Fruit fly (Drosophila melanogaster): ENCODE measurements around the gene Taf9.

Taf9 gene

DNA sequence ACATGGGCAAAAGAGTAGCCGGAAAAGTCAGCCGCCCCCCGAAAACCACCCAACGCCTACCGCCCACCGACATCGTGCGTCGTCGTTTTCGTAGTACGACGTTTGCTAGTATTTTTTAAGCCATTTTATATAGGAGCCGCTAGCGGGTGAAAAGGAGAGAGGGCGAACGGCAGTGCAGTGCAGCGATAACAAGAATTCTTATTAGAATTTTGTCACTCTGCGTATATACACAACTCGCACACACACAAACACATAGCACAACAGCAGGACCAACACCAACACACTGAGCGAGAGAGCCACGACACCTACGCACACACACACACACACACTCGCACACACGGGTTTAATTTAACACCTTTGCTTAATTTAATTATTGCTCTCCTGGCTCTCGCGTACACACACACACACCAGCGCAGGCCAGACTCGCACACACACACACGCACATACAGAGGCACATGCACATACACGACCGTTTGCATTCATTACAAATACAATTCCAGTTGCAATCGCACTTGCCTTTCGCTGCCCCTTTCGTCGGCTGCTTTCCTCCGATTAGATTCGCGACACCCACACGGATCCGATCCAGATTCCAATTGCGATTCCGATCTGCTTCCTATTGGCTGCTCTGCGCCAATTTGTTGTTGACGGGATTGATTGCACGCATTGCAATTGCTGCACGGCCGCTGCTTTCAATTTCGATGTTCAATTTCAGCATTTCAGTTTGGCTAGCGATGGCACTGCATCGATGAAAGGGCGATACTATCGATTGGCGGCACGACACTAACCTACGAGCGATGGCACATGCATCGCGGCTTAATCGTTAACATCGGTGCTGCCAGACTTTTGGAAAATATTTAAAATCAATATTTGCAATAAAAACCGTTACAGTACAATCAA is 14.9 kb upstream of the Taf9 start, which contains the start of gene Socs16D (continued):
- TF ChIP-seq CG34422 (GFP tag; IDR thresholded peaks at IDR 0.05) (no peak), HLH3B (GFP tag; IDR thresholded peaks at IDR 0.05) (0 out of 2 replicates have a peak, but pooled peaks have one; percentile 5), CG9609 (GFP tag; optimal IDR thresholded peaks at IDR 0.05) (peak; percentile 19), bcd (GFP tag; optimal IDR thresholded peaks at IDR 0.05) (peak; percentile 50), sisA (GFP tag; IDR thresholded peaks at IDR 0.05) (0 out of 2 replicates have a peak, but pooled peaks have one; percentile 19), Dll (GFP tag; IDR thresholded peaks at IDR 0.05; ENCODE audit: partially characterized antibody) (peak; percentile 93), CG4360 (GFP tag; IDR thresholded peaks at IDR 0.05) (no peak), gcm2 (GFP tag; optimal IDR thresholded peaks at IDR 0.05) (no peak), Atf-2 (GFP tag; optimal IDR thresholded peaks at IDR 0.05) (no peak), CG15601 (tag; optimal IDR thresholded peaks at IDR 0.05) (peak; percentile 100), CG12769 (tag; optimal IDR thresholded peaks at IDR 0.05) (peak; percentile 28), CG2116 (GFP tag; optimal IDR thresholded peaks at IDR 0.05) (peak; percentile 94), kay (GFP tag; optimal IDR thresholded peaks at IDR 0.05) (no peak), Xbp1 (GFP tag; optimal IDR thresholded peaks at IDR 0.05) (peak; percentile 35), danr (GFP tag; IDR thresholded peaks at IDR 0.05) (no peak), D19A (tag; optimal IDR thresholded peaks at IDR 0.05) (no peak), nerfin-1 (tag; optimal IDR thresholded peaks at IDR 0.05) (no peak), CG32532 (GFP tag; IDR thresholded peaks at IDR 0.05) (peak; percentile 45; the same call in 1 of the 2 replicates), CG12155 (GFP tag; optimal IDR thresholded peaks at IDR 0.05) (peak; percentile 36), CG34224 (GFP tag; IDR thresholded peaks at IDR 0.05; ENCODE audit: partially characterized antibody) (peak; percentile 96), Oli (tag; optimal IDR thresholded peaks at IDR 0.05) (no peak), fd64A (GFP tag; optimal IDR thresholded peaks at IDR 0.05) (peak; percentile 18), da (GFP tag; optimal IDR thresholded peaks at IDR 0.05) (no peak), Ptx1 (GFP tag; IDR thresholded peaks at IDR 0.05) (peak; percentile 35; the same call in 1 of the 2 replicates), CG10147 (GFP tag; optimal IDR thresholded peaks at IDR 0.05) (peak; percentile 17), her (GFP tag; optimal IDR thresholded peaks at IDR 0.05) (peak; percentile 43), CG11723 (GFP tag; optimal IDR thresholded peaks at IDR 0.05) (no peak), CG1832 (GFP tag; optimal IDR thresholded peaks at IDR 0.05) (peak; percentile 17), Xrp1 (GFP tag; IDR thresholded peaks at IDR 0.05) (no peak), CG5953 (GFP tag; IDR thresholded peaks at IDR 0.05) (no peak), Jarid2 (GFP tag; optimal IDR thresholded peaks at IDR 0.05) (peak; percentile 34), ab (GFP tag; optimal IDR thresholded peaks at IDR 0.05) (no peak), tgo (GFP tag; IDR thresholded peaks at IDR 0.05) (no peak), gce (GFP tag; IDR thresholded peaks at IDR 0.05) (no peak), Tbp (GFP tag; optimal IDR thresholded peaks at IDR 0.05) (no peak), CrebB (tag; optimal IDR thresholded peaks at IDR 0.05) (no peak), salm (tag; optimal IDR thresholded peaks at IDR 0.05) (no peak), tx (GFP tag; optimal IDR thresholded peaks at IDR 0.05) (no peak), luna (GFP tag; optimal IDR thresholded peaks at IDR 0.05) (peak; percentile 25), oc (tag; optimal IDR thresholded peaks at IDR 0.05) (peak; percentile 53), CG8290 (GFP tag; optimal IDR thresholded peaks at IDR 0.05) (peak; percentile 58), CG8290 (tag; optimal IDR thresholded peaks at IDR 0.05) (peak in 1 of 2 experiments; percentile 75), Rfx (GFP tag; IDR thresholded peaks at IDR 0.05) (peak; percentile 75), Hr51 (GFP tag; optimal IDR thresholded peaks at IDR 0.05) (peak in 1 of 2 experiments; percentile 56), E2f2 (GFP tag; IDR thresholded peaks at IDR 0.05) (peak; percentile 70), prd (optimal IDR thresholded peaks at IDR 0.05) (no peak), prd (GFP tag; IDR thresholded peaks at IDR 0.05) (no peak), CG1792 (GFP tag; optimal IDR thresholded peaks at IDR 0.05) (no peak), CG18011 (GFP tag; optimal IDR thresholded peaks at IDR 0.05) (no peak), Mrtf (GFP tag; IDR thresholded peaks at IDR 0.05) (no peak)

Measured in whole organism, embryonic.